Worm (Caenorhabditis elegans): ENCODE measurements around the gene srg-1.

The srg-1 gene

DNA sequence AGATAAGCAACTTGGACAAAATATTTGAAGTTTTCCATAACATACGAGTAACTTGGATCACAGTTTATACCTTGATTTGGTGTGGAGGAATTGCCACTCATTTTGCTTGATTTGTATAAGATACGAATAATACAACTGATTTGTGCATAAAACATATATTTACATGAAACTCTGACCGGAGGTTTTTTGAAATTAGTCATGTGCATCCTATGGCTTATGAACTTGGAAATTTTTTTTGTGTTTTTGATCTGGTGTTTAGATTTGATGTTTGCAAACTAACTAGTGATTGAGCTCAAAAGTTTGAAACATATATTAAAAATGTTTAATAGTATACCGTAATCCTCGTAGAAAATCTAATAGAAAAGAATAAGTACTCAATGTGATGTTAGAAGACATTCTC is 3.4 kb downstream of the srg-1 start, which contains the start of gene srg-8:
TSS of gene srg-8 (minus strand) at position 101 of the 400 bp plus-strand sequence.
- TF ChIP-seq pha-4 (GFP tag; IDR thresholded peaks at IDR 0.05) = no peak
- no peak for TF ChIP-seq pha-4 (tag; optimal IDR thresholded peaks at IDR 0.05)
- TF ChIP-seq fkh-10 (GFP tag; optimal IDR thresholded peaks at IDR 0.05) = no peak
- TF ChIP-seq daf-19 (GFP tag; conservative IDR thresholded peaks at IDR 0.05) = no peak
- no peak for TF ChIP-seq attf-4 (tag; optimal IDR thresholded peaks at IDR 0.05)
- TF ChIP-seq ceh-28 (tag; optimal IDR thresholded peaks at IDR 0.05) = no peak
- no peak for TF ChIP-seq zfp-2 (tag; optimal IDR thresholded peaks at IDR 0.05)
- no peak for TF ChIP-seq T20F7.1 (GFP tag; optimal IDR thresholded peaks at IDR 0.05)
- no peak for TF ChIP-seq spr-3 (GFP tag; optimal IDR thresholded peaks at IDR 0.05)

DNA sequence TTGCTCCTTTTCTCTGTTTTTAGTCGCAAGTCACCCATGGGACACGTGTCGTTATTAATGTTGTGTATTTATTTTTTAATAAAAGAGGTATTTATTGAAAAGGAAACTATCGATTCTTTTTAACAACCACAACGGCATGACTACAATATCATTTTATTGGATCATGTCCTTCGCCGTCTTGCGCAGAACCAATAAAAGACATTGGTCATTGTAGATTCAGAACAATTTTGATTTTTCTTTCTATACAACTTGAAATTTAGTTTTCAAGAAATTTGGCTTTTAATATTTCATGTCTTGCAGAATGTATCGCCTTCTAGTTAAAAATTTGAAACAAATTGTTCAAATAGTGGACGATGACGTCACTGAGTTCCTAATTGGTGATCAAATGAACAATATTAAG is 6.7 kb downstream of the srg-1 start, which contains the start of gene amdh-1:
TSS of gene amdh-1 (plus strand) at position 301 of the 400 bp plus-strand sequence.
- TF ChIP-seq hlh-11 (tag; optimal IDR thresholded peaks at IDR 0.05) (no peak), jun-1 (tag; optimal IDR thresholded peaks at IDR 0.05) (no peak), nhr-77 (tag; optimal IDR thresholded peaks at IDR 0.05) (no peak), ceh-20 (GFP tag; IDR thresholded peaks at IDR 0.05) (no peak), zag-1 (tag; optimal IDR thresholded peaks at IDR 0.05) (no peak), daf-19 (GFP tag; conservative IDR thresholded peaks at IDR 0.05) (no peak), nhr-48 (tag; optimal IDR thresholded peaks at IDR 0.05) (no peak), hif-1 (tag; optimal IDR thresholded peaks at IDR 0.05) (no peak), spr-3 (GFP tag; optimal IDR thresholded peaks at IDR 0.05) (no peak), hlh-30 (tag; optimal IDR thresholded peaks at IDR 0.05; ENCODE audit: insufficient read depth) (no peak), nhr-237 (tag; optimal IDR thresholded peaks at IDR 0.05) (no peak), nhr-76 (tag; optimal IDR thresholded peaks at IDR 0.05) (no peak), lin-38 (GFP tag; IDR thresholded peaks at IDR 0.05) (no peak), aly-2 (tag; optimal IDR thresholded peaks at IDR 0.05) (no peak), lir-3 (tag; optimal IDR thresholded peaks at IDR 0.05) (no peak), F37D6.2 (tag; optimal IDR thresholded peaks at IDR 0.05) (no peak), nhr-10 (tag; optimal IDR thresholded peaks at IDR 0.05) (no peak)

DNA sequence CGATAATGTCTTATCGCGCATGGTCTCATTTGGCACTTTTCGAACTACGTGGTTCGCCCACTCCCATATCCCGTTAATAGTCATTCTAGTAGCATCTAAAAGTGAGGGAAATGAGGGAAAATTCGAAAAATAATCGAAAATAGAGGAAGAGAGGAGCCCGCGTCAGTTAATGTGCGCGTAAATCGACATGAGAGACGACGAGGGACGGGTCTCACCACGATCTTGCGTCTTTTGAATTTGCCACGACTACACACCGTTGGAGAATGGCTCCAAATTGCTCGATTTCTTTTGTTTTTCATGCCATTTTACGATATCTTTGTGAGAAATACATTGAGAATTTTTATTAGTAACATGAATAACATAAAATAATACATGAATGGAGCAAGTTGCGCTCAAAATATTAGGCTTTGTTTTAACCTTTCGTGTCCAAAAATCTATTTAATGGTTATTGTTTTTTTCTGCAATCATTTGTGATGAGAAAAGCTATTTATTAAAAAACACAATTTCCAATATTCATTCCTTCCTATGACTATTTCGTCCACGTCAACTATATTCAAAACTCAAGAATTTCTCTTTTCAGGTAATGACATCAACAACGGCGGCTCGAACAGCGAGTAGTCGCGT is 10.0 kb downstream of the srg-1 start, which contains the start of the genes gen-1 and stt-3:
TSS of gene gen-1 (minus strand) at position 95 of the 624 bp plus-strand sequence.
TSS of gene stt-3 (plus strand) at position 574 of the 624 bp plus-strand sequence.
- no peak for TF ChIP-seq ZK337.2 (GFP tag; IDR thresholded peaks at IDR 0.05)
- TF ChIP-seq mes-2 (tag; optimal IDR thresholded peaks at IDR 0.05; ENCODE audit: poor library complexity, severe bottlenecking) = peak; percentile 0
- no peak for TF ChIP-seq tra-1 (GFP tag; IDR thresholded peaks at IDR 0.05)
- peak; percentile 76 for TF ChIP-seq R02D3.7 (tag; optimal IDR thresholded peaks at IDR 0.05)
- no peak for TF ChIP-seq ztf-7 (tag; optimal IDR thresholded peaks at IDR 0.05)
- TF ChIP-seq dpl-1 (GFP tag; optimal IDR thresholded peaks at IDR 0.05) = peak; percentile 27
- TF ChIP-seq F37D6.2 (tag; optimal IDR thresholded peaks at IDR 0.05) = no peak
- TF ChIP-seq dve-1 (tag; optimal IDR thresholded peaks at IDR 0.05; ENCODE audit: insufficient read depth) = no peak

DNA sequence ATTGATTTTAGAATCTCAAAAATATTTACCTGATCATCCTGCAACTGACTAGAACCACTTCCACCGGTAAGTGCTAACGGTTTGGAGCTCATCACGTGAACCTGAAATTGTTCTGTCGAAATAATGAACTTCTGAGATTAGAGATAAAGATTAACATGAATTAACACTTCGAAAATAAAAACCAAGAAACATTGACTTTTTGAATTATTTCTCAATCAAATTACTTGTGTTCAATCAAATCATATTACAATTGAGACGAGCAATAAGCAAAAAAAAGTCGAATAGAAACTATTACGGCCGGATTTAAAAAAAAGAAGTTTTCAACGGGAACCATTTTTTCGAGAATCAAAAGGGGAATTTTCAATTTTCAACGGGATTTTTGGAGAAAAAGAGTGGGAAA is 12.4 kb downstream of the srg-1 start, which contains the start of gene bcas-2:
TSS of gene bcas-2 (minus strand) at position 101 of the 400 bp plus-strand sequence.
- TF ChIP-seq D1046.2 (GFP tag; IDR thresholded peaks at IDR 0.05) = no peak
- TF ChIP-seq lir-3 (tag; optimal IDR thresholded peaks at IDR 0.05) = no peak
- TF ChIP-seq nhr-76 (tag; optimal IDR thresholded peaks at IDR 0.05) = no peak
- no peak for TF ChIP-seq mdt-29 (GFP tag; IDR thresholded peaks at IDR 0.05)
- no peak for TF ChIP-seq snpc-1.2 (GFP tag; IDR thresholded peaks at IDR 0.05)
- TF ChIP-seq jun-1 (tag; optimal IDR thresholded peaks at IDR 0.05) = no peak
